Fruit fly (Drosophila melanogaster) whole organism, embryonic: Measurements from ENCODE around the gene CG46467.
A peak's percentile ranks its signal among the peaks of the same experiment; 100 is the strongest.

Source experiments
- Ada2b ChIP-seq: fragments of 200-800 bp; sonication (Bioruptor generic); IDR thresholded peaks from 2 replicates; pipeline ENCODE4 v1.3.6; 2022; ENCODE audit warnings: missing biosample characterization, missing genetic modification characterization
- CG10209 ChIP-seq: fragments of 200-800 bp; sonication (Bioruptor generic); optimal IDR thresholded peaks from 3 replicates; lab custom pipeline; 2017; ENCODE audit warnings: missing biosample characterization, mild to moderate bottlenecking, missing genetic modification characterization, missing genetic modification reagents
- CG12299 ChIP-seq: fragments of 200-800 bp; sonication (Bioruptor generic); optimal IDR thresholded peaks from 2 replicates; lab custom pipeline; 2018; ENCODE audit warnings: missing biosample characterization, mild to moderate bottlenecking, missing genetic modification characterization
- CG12391 ChIP-seq: fragments of 200-800 bp; sonication (Bioruptor generic); optimal IDR thresholded peaks from 3 replicates; lab custom pipeline; 2018; ENCODE audit warnings: missing biosample characterization, mild to moderate bottlenecking, missing genetic modification characterization, moderate library complexity
- CG14860 ChIP-seq: fragments of 200-800 bp; sonication (Bioruptor generic); IDR thresholded peaks from 3 replicates; pipeline ENCODE4 v1.3.6; 2022; ENCODE audit warnings: missing biosample characterization, missing genetic modification characterization; ENCODE audit not compliant: partially characterized antibody
- CG15601 ChIP-seq: fragments of 200-800 bp; sonication (Bioruptor generic); optimal IDR thresholded peaks from 3 replicates; lab custom pipeline; 2019; ENCODE audit warnings: missing biosample characterization, mild to moderate bottlenecking, missing genetic modification characterization, moderate library complexity
- CG16779 ChIP-seq: fragments of 200-800 bp; sonication (Bioruptor generic); IDR thresholded peaks from 2 replicates; pipeline ENCODE4 v1.3.6; 2022; ENCODE audit warnings: missing biosample characterization, missing genetic modification characterization
- CG16815 ChIP-seq: fragments of 200-800 bp; sonication (Bioruptor generic); optimal IDR thresholded peaks from 3 replicates; lab custom pipeline; 2017; ENCODE audit warnings: missing biosample characterization, mild to moderate bottlenecking, missing genetic modification characterization
- CG18764 ChIP-seq: fragments of 200-800 bp; sonication (Bioruptor generic); optimal IDR thresholded peaks from 3 replicates; lab custom pipeline; 2016; ENCODE audit warnings: missing biosample characterization, missing genetic modification characterization
- CG31224 ChIP-seq: fragments of 200-800 bp; sonication (Bioruptor generic); IDR thresholded peaks from 2 replicates; pipeline ENCODE4 v1.3.6; 2022; ENCODE audit warnings: missing biosample characterization, missing genetic modification characterization
- CG31365 ChIP-seq: fragments of 200-800 bp; sonication (Bioruptor generic); optimal IDR thresholded peaks from 2 replicates; lab custom pipeline; 2018; ENCODE audit warnings: missing biosample characterization, mild to moderate bottlenecking, missing genetic modification characterization
- CG31388 ChIP-seq: fragments of 200-800 bp; sonication (Bioruptor generic); optimal IDR thresholded peaks from 2 replicates; lab custom pipeline; 2016; ENCODE audit warnings: missing biosample characterization, missing genetic modification characterization
- CG31441 ChIP-seq: fragments of 200-800 bp; sonication (Bioruptor generic); IDR thresholded peaks from 2 replicates; pipeline ENCODE4 v1.3.6; 2022; ENCODE audit warnings: missing biosample characterization, missing genetic modification characterization
- CG32532 ChIP-seq: fragments of 200-800 bp; sonication (Bioruptor generic); IDR thresholded peaks from 2 replicates; pipeline ENCODE4 v1.3.6; 2022; ENCODE audit warnings: missing biosample characterization, missing genetic modification characterization
- CG34224 ChIP-seq: fragments of 200-800 bp; sonication (Bioruptor generic); IDR thresholded peaks from 3 replicates; pipeline ENCODE4 v1.3.6; 2022; ENCODE audit warnings: missing biosample characterization, missing genetic modification characterization; ENCODE audit not compliant: partially characterized antibody
- CG4360 ChIP-seq: fragments of 200-800 bp; sonication (Bioruptor generic); IDR thresholded peaks from 2 replicates; pipeline ENCODE4 v1.3.6; 2022; ENCODE audit warnings: missing biosample characterization, missing genetic modification characterization
- CG4404 ChIP-seq: fragments of 200-800 bp; sonication (Bioruptor generic); IDR thresholded peaks from 2 replicates; pipeline ENCODE4 v1.3.6; 2022; ENCODE audit warnings: missing biosample characterization, missing genetic modification characterization
- CG4424 ChIP-seq: fragments of 200-800 bp; sonication (Bioruptor generic); optimal IDR thresholded peaks from 3 replicates; lab custom pipeline; 2016; ENCODE audit warnings: missing biosample characterization, missing genetic modification characterization
- CG5953 ChIP-seq: fragments of 200-800 bp; sonication (Bioruptor generic); IDR thresholded peaks from 2 replicates; pipeline ENCODE4 v1.3.6; 2022; ENCODE audit warnings: missing biosample characterization, missing genetic modification characterization
- CG7928 ChIP-seq: fragments of 200-800 bp; sonication (Bioruptor generic); optimal IDR thresholded peaks from 2 replicates; lab custom pipeline; 2017; ENCODE audit warnings: missing biosample characterization, mild to moderate bottlenecking, missing genetic modification characterization
- CG9609 ChIP-seq: fragments of 200-800 bp; sonication (Bioruptor generic); optimal IDR thresholded peaks from 3 replicates; lab custom pipeline; 2016; ENCODE audit warnings: missing biosample characterization, missing genetic modification characterization
- CHES-1-like ChIP-seq: fragments of 200-800 bp; sonication (Bioruptor generic); optimal IDR thresholded peaks from 2 replicates; lab custom pipeline; 2016; ENCODE audit warnings: missing biosample characterization, missing genetic modification characterization
- Deaf1 ChIP-seq: fragments of 200-800 bp; optimal IDR thresholded peaks from 3 replicates; lab custom pipeline; 2019; ENCODE audit warnings: missing biosample characterization, mild to moderate bottlenecking, missing genetic modification characterization, moderate library complexity
- Drgx ChIP-seq: fragments of 200-800 bp; sonication (Bioruptor generic); IDR thresholded peaks from 2 replicates; pipeline ENCODE4 v1.3.6; 2022; ENCODE audit warnings: missing biosample characterization, missing genetic modification characterization
- Ets65A ChIP-seq: fragments of 200-800 bp; sonication (Bioruptor generic); peaks from one replicate; lab custom pipeline; 2016; ENCODE audit warnings: missing biosample characterization, missing genetic modification characterization
- MBD-R2 ChIP-seq: fragments of 200-800 bp; sonication (Bioruptor generic); IDR thresholded peaks from 2 replicates; pipeline ENCODE4 v1.3.6; 2022; ENCODE audit warnings: missing biosample characterization, missing genetic modification characterization
- Nf-YC ChIP-seq: fragments of 200-800 bp; optimal IDR thresholded peaks from 3 replicates; lab custom pipeline; 2019; ENCODE audit warnings: missing biosample characterization, mild to moderate bottlenecking, missing genetic modification characterization, moderate library complexity
- Sry-δ ChIP-seq: fragments of 200-800 bp; sonication (Bioruptor generic); optimal IDR thresholded peaks from 2 replicates; lab custom pipeline; 2016; ENCODE audit warnings: missing biosample characterization, missing genetic modification characterization
- Trl ChIP-seq, 3 experiments: fragments of >200 bp in 2 of 3; fragments of 200-800 bp in 1 of 3; sonication (Bioruptor generic) in 1 of 3; optimal IDR thresholded peaks; 2 replicates in 1 of 3; 3 replicates in 2 of 3; lab custom pipeline; 2016 to 2017; ENCODE audit warnings: missing biosample characterization in 1 of 3, missing genetic modification characterization in 1 of 3
- ap ChIP-seq: fragments of 200-800 bp; sonication (Bioruptor generic); IDR thresholded peaks from 2 replicates; pipeline ENCODE4 v1.3.6; 2022; ENCODE audit warnings: missing biosample characterization, missing genetic modification characterization
- cg ChIP-seq: fragments of 200-800 bp; sonication (Bioruptor generic); optimal IDR thresholded peaks from 3 replicates; lab custom pipeline; 2019; ENCODE audit warnings: missing biosample characterization, mild to moderate bottlenecking, missing genetic modification characterization, moderate library complexity
- crol ChIP-seq: fragments of 200-800 bp; sonication (Bioruptor generic); IDR thresholded peaks from 2 replicates; pipeline ENCODE4 v1.3.6; 2022; ENCODE audit warnings: missing biosample characterization, missing genetic modification characterization
- cwo ChIP-seq: fragments of 200-800 bp; sonication (Bioruptor generic); optimal IDR thresholded peaks from 3 replicates; lab custom pipeline; 2017; ENCODE audit warnings: missing biosample characterization, missing genetic modification characterization, mild to moderate bottlenecking, moderate library complexity, missing genetic modification reagents
- danr ChIP-seq: fragments of 200-800 bp; sonication (Bioruptor generic); IDR thresholded peaks from 2 replicates; pipeline ENCODE4 v1.3.6; 2022; ENCODE audit warnings: missing biosample characterization, missing genetic modification characterization
- emc ChIP-seq: fragments of 200-800 bp; sonication (Bioruptor generic); optimal IDR thresholded peaks from 2 replicates; lab custom pipeline; 2016; ENCODE audit warnings: missing biosample characterization, missing genetic modification characterization
- gcm ChIP-seq: fragments of 200-800 bp; sonication (Bioruptor generic); optimal IDR thresholded peaks from 2 replicates; lab custom pipeline; 2019; ENCODE audit warnings: missing biosample characterization, mild to moderate bottlenecking, missing genetic modification characterization, moderate library complexity
- grn ChIP-seq: fragments of 200-800 bp; sonication (Bioruptor generic); optimal IDR thresholded peaks from 3 replicates; lab custom pipeline; 2017; ENCODE audit warnings: missing biosample characterization, missing genetic modification characterization
- gsb ChIP-seq: fragments of 200-800 bp; sonication (Bioruptor generic); IDR thresholded peaks from 2 replicates; pipeline ENCODE4 v1.3.6; 2022; ENCODE audit warnings: missing biosample characterization, missing genetic modification characterization
- insv ChIP-seq, 2 experiments: fragments of 200-800 bp; sonication (Bioruptor generic); optimal IDR thresholded peaks; 3 replicates each; lab custom pipeline; 2016 to 2018; ENCODE audit warnings: missing biosample characterization in 2 of 2, missing genetic modification characterization in 2 of 2
- lmd ChIP-seq: fragments of 200-800 bp; sonication (Bioruptor generic); IDR thresholded peaks from 2 replicates; pipeline ENCODE4 v1.3.6; 2022; ENCODE audit warnings: missing biosample characterization, missing genetic modification characterization
- lola ChIP-seq, 3 experiments: fragments of >200 bp in 2 of 3; fragments of 200-800 bp in 1 of 3; sonication (Bioruptor generic) in 1 of 3; optimal IDR thresholded peaks; 2 replicates each; lab custom pipeline; 2017 to 2019; ENCODE audit warnings: missing biosample characterization in 3 of 3, missing genetic modification characterization in 3 of 3, mild to moderate bottlenecking in 1 of 3, moderate library complexity in 1 of 3
- pan ChIP-seq, 4 experiments: fragments of >200 bp in 3 of 4; fragments of 200-800 bp in 1 of 4; sonication (Bioruptor generic) in 1 of 4; optimal IDR thresholded peaks in 3 of 4; IDR thresholded peaks in 1 of 4; 2 replicates each; pipeline versions ENCODE4 v1.3.6 to Lab custom; 2017 to 2022; ENCODE audit warnings: missing biosample characterization in 2 of 4, missing genetic modification characterization in 2 of 4, mixed read lengths in 1 of 4
- sd ChIP-seq: fragments of 200-800 bp; sonication (Bioruptor generic); optimal IDR thresholded peaks from 3 replicates; lab custom pipeline; 2018; ENCODE audit warnings: missing biosample characterization, mild to moderate bottlenecking, missing genetic modification characterization, moderate library complexity
- sens ChIP-seq: fragments of 200-800 bp; sonication (Bioruptor generic); peaks from one replicate; lab custom pipeline; 2016; ENCODE audit warnings: missing biosample characterization, missing genetic modification characterization
- sima ChIP-seq: fragments of 200-800 bp; sonication (Bioruptor generic); optimal IDR thresholded peaks from 2 replicates; lab custom pipeline; 2016; ENCODE audit warnings: missing biosample characterization, missing genetic modification characterization
- ssp ChIP-seq: fragments of 200-800 bp; sonication (Bioruptor generic); IDR thresholded peaks from 2 replicates; pipeline ENCODE4 v1.3.6; 2022; ENCODE audit warnings: missing biosample characterization, missing genetic modification characterization
- sug ChIP-seq: fragments of 200-800 bp; optimal IDR thresholded peaks from 2 replicates; lab custom pipeline; 2019; ENCODE audit warnings: missing biosample characterization, mild to moderate bottlenecking, missing genetic modification characterization, moderate library complexity
- tgo ChIP-seq: fragments of 200-800 bp; sonication (Bioruptor generic); IDR thresholded peaks from 3 replicates; pipeline ENCODE4 v1.3.6; 2022; ENCODE audit warnings: missing biosample characterization, missing genetic modification characterization
- zf30C ChIP-seq: fragments of 200-800 bp; sonication (Bioruptor generic); optimal IDR thresholded peaks from 3 replicates; lab custom pipeline; 2018; ENCODE audit warnings: missing biosample characterization, mild to moderate bottlenecking, missing genetic modification characterization

The CG46467 gene

DNA sequence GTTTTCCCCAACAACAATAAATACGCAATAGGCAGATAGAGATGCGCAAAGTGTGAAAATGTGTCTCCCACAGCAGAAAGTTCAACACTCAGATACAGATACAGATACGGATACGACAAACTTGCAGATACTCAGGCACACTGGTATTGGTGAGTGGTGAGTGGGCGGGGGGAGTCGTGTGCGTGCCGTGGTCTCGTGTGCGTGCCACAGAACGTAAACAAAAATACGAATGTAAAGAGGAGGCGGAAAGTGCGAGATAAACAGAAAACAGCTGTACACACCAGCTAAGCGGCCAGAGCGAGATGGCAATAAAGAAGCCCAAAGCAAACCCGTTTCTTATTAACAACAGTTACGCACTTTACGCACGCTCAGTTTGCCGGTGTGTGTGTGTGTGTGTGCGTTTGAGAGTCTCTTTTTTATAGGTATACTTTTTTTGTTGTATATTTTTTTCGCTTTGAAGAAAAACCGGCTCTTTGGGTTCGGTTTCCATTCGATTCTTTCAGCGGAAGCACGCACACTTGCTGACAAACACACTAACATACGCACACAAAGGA is 6.9 kb downstream of the CG46467 start (continued):
- no peak for TF ChIP-seq ssp (GFP tag; lab: Robert Waterston, UW)
- TF ChIP-seq danr (GFP tag; lab: Robert Waterston, UW): no peak
- peak; percentile 49 for TF ChIP-seq CG15601 (tag; lab: Kevin White, UChicago)
- TF ChIP-seq CG31388 (GFP tag; lab: Kevin White, UChicago): no peak
- no peak; the same call in 1 of the 3 replicates for TF ChIP-seq CG34224 (GFP tag; lab: Robert Waterston, UW)
- TF ChIP-seq gsb (GFP tag; lab: Robert Waterston, UW): no peak
- TF ChIP-seq CG16779 (GFP tag; lab: Robert Waterston, UW): no peak
- TF ChIP-seq Ada2b: 0 out of 2 replicates have a peak, but pooled peaks have one; percentile 12
- TF ChIP-seq CG4360 (GFP tag; lab: Robert Waterston, UW): peak; percentile 62; the same call in 1 of the 2 replicates
- peak; percentile 51 for TF ChIP-seq CG10209
- TF ChIP-seq Drgx (GFP tag; lab: Robert Waterston, UW): no peak; the same call in 1 of the 2 replicates
- TF ChIP-seq lola (GFP tag; optimal IDR thresholded peaks at IDR 0.05; lab: Kevin White, UChicago): peak in 1 of 3 experiments; percentile 10
- no peak for TF ChIP-seq CG9609 (GFP tag; lab: Kevin White, UChicago)
- no peak for TF ChIP-seq sima
- TF ChIP-seq Nf-YC: peak; percentile 30
- TF ChIP-seq sens: peak; percentile 81
- TF ChIP-seq cg (GFP tag; lab: Kevin White, UChicago): peak; percentile 95
- TF ChIP-seq insv (GFP tag; optimal IDR thresholded peaks at IDR 0.05; lab: Kevin White, UChicago): peak in 1 of 2 experiments; percentile 77
- no peak for TF ChIP-seq CG4404 (GFP tag; lab: Robert Waterston, UW)
- no peak for TF ChIP-seq ap (GFP tag; lab: Robert Waterston, UW)
- peak; percentile 54 for TF ChIP-seq CG12299 (tag; lab: Kevin White, UChicago)
- peak; percentile 1 for TF ChIP-seq Sry-δ (GFP tag; lab: Kevin White, UChicago)
- TF ChIP-seq CG5953: 0 out of 2 replicates have a peak, but pooled peaks have one; percentile 6
- TF ChIP-seq gcm (GFP tag; lab: Kevin White, UChicago): peak; percentile 65
- peak; percentile 79 for TF ChIP-seq Deaf1 (tag; lab: Kevin White, UChicago)
- peak; percentile 92 for TF ChIP-seq grn (GFP tag; lab: Kevin White, UChicago)
- no peak for TF ChIP-seq CG14860 (GFP tag; lab: Robert Waterston, UW)

DNA sequence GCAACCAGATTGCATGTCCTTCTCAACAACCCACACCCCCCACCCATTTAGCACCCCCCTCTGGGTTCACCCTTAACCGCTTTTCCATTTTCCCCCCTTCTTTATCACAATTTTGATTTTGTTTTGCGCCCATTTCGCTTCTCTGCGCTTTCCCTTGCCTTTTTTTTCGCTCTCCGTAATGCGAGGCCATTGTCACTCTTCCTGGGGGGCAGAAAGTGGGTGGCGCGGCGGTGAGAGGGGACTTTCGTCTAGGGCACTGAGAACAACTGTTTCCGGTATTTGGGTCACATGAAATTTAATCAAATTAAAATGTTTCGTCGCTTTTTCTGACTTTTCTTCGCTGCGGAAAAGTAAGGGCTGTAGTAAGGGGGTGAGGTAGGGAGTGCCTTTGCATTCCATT is 7.5 kb downstream of the CG46467 start:
- TF ChIP-seq cwo (GFP tag; lab: Kevin White, UChicago) (no peak), CHES-1-like (no peak), CG7928 (GFP tag; lab: Kevin White, UChicago) (no peak), CG34224 (GFP tag; lab: Robert Waterston, UW) (no peak), pan (optimal IDR thresholded peaks at IDR 0.05; lab: Kevin White, UChicago) (no peak), pan (GFP tag; optimal IDR thresholded peaks at IDR 0.05 in 1 of 2, IDR thresholded peaks at IDR 0.05 in 1 of 2) (peak in 1 of 2 experiments; percentile 7), emc (GFP tag; lab: Kevin White, UChicago) (no peak), CG31441 (GFP tag; lab: Robert Waterston, UW) (no peak), Trl (optimal IDR thresholded peaks at IDR 0.05; lab: Kevin White, UChicago) (no peak), Trl (GFP tag; optimal IDR thresholded peaks at IDR 0.05; lab: Kevin White, UChicago) (no peak), sug (peak; percentile 74), CG31365 (tag; lab: Kevin White, UChicago) (no peak), tgo (0 out of 3 replicates have a peak, but pooled peaks have one; percentile 3), lmd (no peak), CG16815 (GFP tag; lab: Kevin White, UChicago) (no peak), Ets65A (GFP tag; lab: Kevin White, UChicago) (peak; percentile 8), CG4424 (no peak), CG12391 (tag; lab: Kevin White, UChicago) (no peak), crol (GFP tag; lab: Robert Waterston, UW) (peak; percentile 90), CG31224 (GFP tag; lab: Robert Waterston, UW) (no peak), sd (tag; lab: Kevin White, UChicago) (peak; percentile 61), zf30C (GFP tag; lab: Kevin White, UChicago) (no peak), sens (no peak), CG18764 (no peak), MBD-R2 (GFP tag; lab: Robert Waterston, UW) (no peak), CG32532 (GFP tag; lab: Robert Waterston, UW) (0 out of 2 replicates have a peak, but pooled peaks have one; percentile 19)
